Fruit fly (Drosophila melanogaster) whole organism, wandering third instar larva: Measurements from ENCODE around the gene foxo.

Source experiments
- Abd-B ChIP-seq: fragments of >200 bp; optimal IDR thresholded peaks from 2 replicates; lab custom pipeline; 2017; ENCODE audit warnings: missing biosample characterization, missing genetic modification characterization
- CG32264 ChIP-seq: fragments of 200-800 bp; sonication (Bioruptor generic); optimal IDR thresholded peaks from 2 replicates; lab custom pipeline; 2016; ENCODE audit warnings: missing biosample characterization, missing genetic modification characterization
- CG9705 ChIP-seq: fragments of 200-800 bp; sonication (Bioruptor generic); optimal IDR thresholded peaks from 2 replicates; lab custom pipeline; 2018; ENCODE audit warnings: missing biosample characterization, mild to moderate bottlenecking, missing genetic modification characterization
- CrebA ChIP-seq: fragments of 200-800 bp; sonication (Bioruptor generic); optimal IDR thresholded peaks from 2 replicates; lab custom pipeline; 2016; ENCODE audit warnings: missing biosample characterization, mild to moderate bottlenecking, missing genetic modification characterization, borderline replicate concordance
- Dfd ChIP-seq: fragments of >200 bp; optimal IDR thresholded peaks from 2 replicates; lab custom pipeline; 2017; ENCODE audit warnings: missing biosample characterization, missing genetic modification characterization
- Dif ChIP-seq: fragments of 200-275, 200-300 bp; sonication (Bioruptor generic); optimal IDR thresholded peaks from 2 replicates; lab custom pipeline; 2018; ENCODE audit warnings: missing biosample characterization, missing genetic modification characterization; ENCODE audit not compliant: partially characterized antibody
- GATAd ChIP-seq: sonication (Bioruptor generic); optimal IDR thresholded peaks from 2 replicates; lab custom pipeline; 2016; ENCODE audit warnings: missing biosample characterization, missing genetic modification characterization
- HLH106 ChIP-seq: fragments of 200-800 bp; optimal IDR thresholded peaks from 3 replicates; lab custom pipeline; 2019; ENCODE audit warnings: missing biosample characterization, mild to moderate bottlenecking, missing genetic modification characterization, moderate library complexity
- Hnf4 ChIP-seq: fragments of 200-800 bp; sonication (Bioruptor generic); optimal IDR thresholded peaks from 2 replicates; lab custom pipeline; 2016; ENCODE audit warnings: missing biosample characterization, mild to moderate bottlenecking, missing genetic modification characterization
- Hr78 ChIP-seq: fragments of >200 bp; optimal IDR thresholded peaks from 2 replicates; lab custom pipeline; 2017; ENCODE audit warnings: missing biosample characterization, missing genetic modification characterization
- Hr83 ChIP-seq: fragments of 200-300 bp; sonication (Bioruptor generic); optimal IDR thresholded peaks from 2 replicates; lab custom pipeline; 2016; ENCODE audit warnings: missing biosample characterization, mild to moderate bottlenecking, missing genetic modification characterization, moderate library complexity; ENCODE audit not compliant: poor library complexity, severe bottlenecking
- Jra ChIP-seq: sonication (Bioruptor generic); optimal IDR thresholded peaks from 2 replicates; lab custom pipeline; 2016; ENCODE audit warnings: missing biosample characterization, missing genetic modification characterization
- Mio ChIP-seq: sonication (Bioruptor generic); optimal IDR thresholded peaks from 2 replicates; lab custom pipeline; 2016; ENCODE audit warnings: missing biosample characterization, missing genetic modification characterization
- Myc ChIP-seq: fragments of >200 bp; optimal IDR thresholded peaks from 2 replicates; lab custom pipeline; 2017
- N ChIP-seq: fragments of >200 bp; optimal IDR thresholded peaks from 2 replicates; lab custom pipeline; 2018; ENCODE audit warnings: missing biosample characterization, missing external identifiers, missing genetic modification characterization
- OdsH ChIP-seq: fragments of 200-800 bp; sonication (Bioruptor generic); optimal IDR thresholded peaks from 2 replicates; lab custom pipeline; 2016; ENCODE audit warnings: missing biosample characterization, mild to moderate bottlenecking, missing genetic modification characterization
- Rel ChIP-seq, 2 experiments: fragments of 200-800 bp; sonication (Bioruptor generic) in 1 of 2; optimal IDR thresholded peaks; 2 replicates in 1 of 2; 3 replicates in 1 of 2; lab custom pipeline; 2016 to 2019; ENCODE audit warnings: mild to moderate bottlenecking in 2 of 2, missing biosample characterization in 2 of 2, missing genetic modification characterization in 2 of 2, moderate library complexity in 1 of 2
- Sp1 ChIP-seq: fragments of 200-800 bp; sonication (Bioruptor generic); optimal IDR thresholded peaks from 3 replicates; lab custom pipeline; 2019; ENCODE audit warnings: missing biosample characterization, mild to moderate bottlenecking, missing genetic modification characterization, moderate library complexity
- Vsx2 ChIP-seq: fragments of 200-300, 225-300 bp; sonication (Bioruptor generic); optimal IDR thresholded peaks from 2 replicates; lab custom pipeline; 2018; ENCODE audit warnings: missing biosample characterization, missing genetic modification characterization; ENCODE audit not compliant: partially characterized antibody
- br ChIP-seq: fragments of 200-800 bp; sonication (Bioruptor generic); optimal IDR thresholded peaks from 2 replicates; lab custom pipeline; 2016; ENCODE audit warnings: missing biosample characterization, missing genetic modification characterization
- brk ChIP-seq: fragments of 200-800 bp; sonication (Bioruptor generic); optimal IDR thresholded peaks from 2 replicates; lab custom pipeline; 2016; ENCODE audit warnings: missing biosample characterization, mild to moderate bottlenecking, missing genetic modification characterization
- dl ChIP-seq, 2 experiments: fragments of 175-275, 200-275 bp in 1 of 2; fragments of 200-275 bp in 1 of 2; sonication (Bioruptor generic); optimal IDR thresholded peaks; lab custom pipeline; 2018; ENCODE audit warnings: mild to moderate bottlenecking in 2 of 2, missing biosample characterization in 2 of 2, missing genetic modification characterization in 2 of 2, moderate library complexity in 2 of 2; ENCODE audit not compliant: partially characterized antibody in 2 of 2, insufficient read depth in 1 of 2
- dmrt93B ChIP-seq: fragments of 200-800 bp; sonication (Bioruptor generic); optimal IDR thresholded peaks from 2 replicates; lab custom pipeline; 2018; ENCODE audit warnings: missing biosample characterization, mild to moderate bottlenecking, missing genetic modification characterization
- dsf ChIP-seq: sonication (Bioruptor generic); optimal IDR thresholded peaks from 2 replicates; lab custom pipeline; 2016; ENCODE audit warnings: missing biosample characterization, missing genetic modification characterization, borderline replicate concordance
- ey ChIP-seq: fragments of 200-800 bp; sonication (Bioruptor generic); optimal IDR thresholded peaks from 2 replicates; lab custom pipeline; 2016; ENCODE audit warnings: missing biosample characterization, missing genetic modification characterization
- foxo ChIP-seq, 2 experiments: fragments of 200-800 bp; sonication (Bioruptor generic); optimal IDR thresholded peaks; 2 replicates in 1 of 2; 3 replicates in 1 of 2; lab custom pipeline; 2016 to 2017; ENCODE audit warnings: missing biosample characterization in 2 of 2, missing genetic modification characterization in 2 of 2
- fru ChIP-seq: fragments of 200-800 bp; sonication (Bioruptor generic); optimal IDR thresholded peaks from 3 replicates; lab custom pipeline; 2016; ENCODE audit warnings: missing biosample characterization, mild to moderate bottlenecking, missing genetic modification characterization
- h ChIP-seq: fragments of 200-800 bp; sonication (Bioruptor generic); optimal IDR thresholded peaks from 3 replicates; lab custom pipeline; 2016; ENCODE audit warnings: missing biosample characterization, mild to moderate bottlenecking, missing genetic modification characterization
- jim ChIP-seq: fragments of 175-275, 200-325 bp; sonication (Bioruptor generic); optimal IDR thresholded peaks from 2 replicates; lab custom pipeline; 2016; ENCODE audit warnings: missing biosample characterization, mild to moderate bottlenecking, missing genetic modification characterization
- lola ChIP-seq: fragments of >200 bp; optimal IDR thresholded peaks from 2 replicates; lab custom pipeline; 2017; ENCODE audit warnings: missing biosample characterization, missing genetic modification characterization
- pan ChIP-seq: fragments of >200 bp; optimal IDR thresholded peaks from 2 replicates; lab custom pipeline; 2017
- psq ChIP-seq: fragments of 200-800 bp; sonication (Bioruptor generic); optimal IDR thresholded peaks from 3 replicates; lab custom pipeline; 2017; ENCODE audit warnings: missing biosample characterization, mild to moderate bottlenecking, missing genetic modification characterization, moderate library complexity
- rgr ChIP-seq: fragments of 200-800 bp; sonication (Bioruptor generic); optimal IDR thresholded peaks from 3 replicates; lab custom pipeline; 2016; ENCODE audit warnings: missing biosample characterization, mild to moderate bottlenecking, missing genetic modification characterization
- sage ChIP-seq: fragments of 200-800 bp; sonication (Bioruptor generic); optimal IDR thresholded peaks from 2 replicates; lab custom pipeline; 2016; ENCODE audit warnings: missing biosample characterization, mild to moderate bottlenecking, missing genetic modification characterization
- sv ChIP-seq: fragments of 200-800 bp; sonication (Bioruptor generic); optimal IDR thresholded peaks from 3 replicates; lab custom pipeline; 2016; ENCODE audit warnings: missing biosample characterization, missing genetic modification characterization
- tai ChIP-seq: sonication (Bioruptor generic); optimal IDR thresholded peaks from 2 replicates; lab custom pipeline; 2016; ENCODE audit warnings: missing biosample characterization, missing genetic modification characterization
- usp ChIP-seq: fragments of >200 bp; optimal IDR thresholded peaks from 2 replicates; lab custom pipeline; 2017; ENCODE audit warnings: missing biosample characterization, missing genetic modification characterization
- woc ChIP-seq: sonication (Bioruptor generic); optimal IDR thresholded peaks from 2 replicates; lab custom pipeline; 2016; ENCODE audit warnings: missing biosample characterization, mild to moderate bottlenecking, missing genetic modification characterization

Gene foxo

dm6 chr3R:14061049-14061987, 4.6 kb downstream of the foxo start (continued):
- no peak for TF ChIP-seq woc (GFP tag; lab: Kevin White, UChicago)
- TF ChIP-seq Abd-B (GFP tag; lab: Kevin White, UChicago) = no peak
- TF ChIP-seq jim (GFP tag; lab: Kevin White, UChicago) = peak; percentile 12

dm6 chr3R:14061988-14062868, 5.5 kb downstream of the foxo start:
- TF ChIP-seq brk (GFP tag; lab: Kevin White, UChicago) (no peak), Mio (GFP tag; lab: Kevin White, UChicago) (no peak), Rel (GFP tag; optimal IDR thresholded peaks at IDR 0.05; lab: Kevin White, UChicago) (no peak), Rel (tag; optimal IDR thresholded peaks at IDR 0.05; lab: Kevin White, UChicago) (no peak), N (GFP tag; lab: Kevin White, UChicago) (no peak), Myc (lab: Kevin White, UChicago) (no peak), h (GFP tag; lab: Kevin White, UChicago) (peak; percentile 68), dmrt93B (GFP tag; lab: Kevin White, UChicago) (peak; percentile 51), Vsx2 (no peak), fru (GFP tag; lab: Kevin White, UChicago) (peak; percentile 29), usp (GFP tag; lab: Kevin White, UChicago) (no peak), dl (GFP tag; optimal IDR thresholded peaks at IDR 0.05; lab: Kevin White, UChicago; ENCODE audit: insufficient read depth in 1 of 2, partially characterized antibody in 2 of 2) (no peak), pan (lab: Kevin White, UChicago) (no peak), Hr83 (GFP tag; lab: Kevin White, UChicago) (no peak), Dfd (GFP tag; lab: Kevin White, UChicago) (no peak), Sp1 (peak; percentile 48), sage (GFP tag; lab: Kevin White, UChicago) (no peak), Abd-B (GFP tag; lab: Kevin White, UChicago) (no peak), psq (GFP tag; lab: Kevin White, UChicago) (no peak), tai (GFP tag; lab: Kevin White, UChicago) (peak; percentile 28), GATAd (no peak), Jra (no peak), woc (GFP tag; lab: Kevin White, UChicago) (no peak), jim (GFP tag; lab: Kevin White, UChicago) (no peak), foxo (GFP tag; optimal IDR thresholded peaks at IDR 0.05; lab: Kevin White, UChicago) (peak; percentile 25 to 65), Hr78 (no peak), sv (no peak), rgr (GFP tag; lab: Kevin White, UChicago) (peak; percentile 56), br (GFP tag; lab: Kevin White, UChicago) (peak; percentile 22), CG9705 (GFP tag; lab: Kevin White, UChicago) (no peak), ey (GFP tag; lab: Kevin White, UChicago) (peak; percentile 59), HLH106 (tag; lab: Kevin White, UChicago) (peak; percentile 71), dsf (GFP tag; lab: Kevin White, UChicago) (no peak), OdsH (GFP tag; lab: Kevin White, UChicago) (peak; percentile 51), Dif (GFP tag; lab: Kevin White, UChicago) (no peak), CG32264 (no peak), Hnf4 (GFP tag; lab: Kevin White, UChicago) (no peak), lola (no peak), CrebA (GFP tag; lab: Kevin White, UChicago) (no peak)
- TF ChIP-seq, all 38 proteins: peak for 11
